Worm (Caenorhabditis elegans) whole organism, L1 larva: ENCODE measurements around the gene B0563.9.

ENCODE experiments used
- C04F5.9 ChIP-seq: sonication (generic microtip); optimal IDR thresholded peaks from 2 replicates; lab custom pipeline; 2016; ENCODE audit warnings: missing genetic modification characterization, missing compliant biosample characterization
- C16A3.4 ChIP-seq: fragments of 150-350 bp; optimal IDR thresholded peaks from 2 replicates; lab custom pipeline; 2014; ENCODE audit warnings: missing biosample characterization, missing genetic modification characterization
- F16B12.6 ChIP-seq: fragments of 150-350 bp; optimal IDR thresholded peaks from 2 replicates; lab custom pipeline; 2014; ENCODE audit warnings: missing biosample characterization, missing genetic modification characterization
- Y116A8C.19 ChIP-seq: sonication (generic microtip); optimal IDR thresholded peaks from 2 replicates; lab custom pipeline; 2016; ENCODE audit warnings: missing compliant biosample characterization, missing genetic modification characterization, borderline replicate concordance
- alr-1 ChIP-seq: fragments of 200-800 bp; sonication (Bioruptor generic); optimal IDR thresholded peaks from 2 replicates; lab custom pipeline; 2018; ENCODE audit warnings: borderline replicate concordance, mild to moderate bottlenecking, missing genetic modification characterization, missing compliant biosample characterization
- aly-2 ChIP-seq: fragments of 150-350 bp; optimal IDR thresholded peaks from 2 replicates; lab custom pipeline; 2014; ENCODE audit warnings: missing biosample characterization, missing genetic modification characterization
- ama-1 ChIP-seq: fragments of 150-350 bp; optimal IDR thresholded peaks from 2 replicates; lab custom pipeline; 2014
- blmp-1 ChIP-seq: fragments of 150-350 bp; optimal IDR thresholded peaks from 2 replicates; lab custom pipeline; 2014; ENCODE audit warnings: missing biosample characterization, missing genetic modification characterization
- ceh-63 ChIP-seq: fragments of 200-800 bp; sonication (Bioruptor generic); optimal IDR thresholded peaks from 2 replicates; lab custom pipeline; 2018; ENCODE audit warnings: mild to moderate bottlenecking, missing genetic modification characterization, missing compliant biosample characterization
- ceh-8 ChIP-seq: fragments of 200-800 bp; sonication (Bioruptor generic); optimal IDR thresholded peaks from 2 replicates; lab custom pipeline; 2018; ENCODE audit warnings: mild to moderate bottlenecking, missing genetic modification characterization, moderate library complexity, missing compliant biosample characterization
- ceh-82 ChIP-seq, 3 experiments: fragments of 150-350 bp in 1 of 3; sonication (generic microtip) in 2 of 3; optimal IDR thresholded peaks; 2 replicates each; lab custom pipeline; 2014 to 2017; ENCODE audit warnings: missing biosample characterization in 3 of 3, missing genetic modification characterization in 3 of 3
- ceh-90 ChIP-seq: sonication (generic microtip); optimal IDR thresholded peaks from 2 replicates; lab custom pipeline; 2016; ENCODE audit warnings: missing genetic modification characterization, missing compliant biosample characterization
- dpl-1 ChIP-seq, 3 experiments: fragments of 150-350 bp in 2 of 3; sonication (generic microtip) in 1 of 3; optimal IDR thresholded peaks; 2 replicates each; lab custom pipeline; 2014 to 2017; ENCODE audit warnings: missing biosample characterization in 3 of 3, missing genetic modification characterization in 3 of 3, missing genetic modification reagents in 3 of 3
- dsc-1 ChIP-seq: sonication (generic microtip); optimal IDR thresholded peaks from 2 replicates; lab custom pipeline; 2016; ENCODE audit warnings: mild to moderate bottlenecking, missing genetic modification characterization, missing compliant biosample characterization
- efl-3 ChIP-seq: fragments of 200-800 bp; sonication (Bioruptor generic); optimal IDR thresholded peaks from 2 replicates; lab custom pipeline; 2018; ENCODE audit warnings: mild to moderate bottlenecking, missing genetic modification characterization, missing compliant biosample characterization
- egl-27 ChIP-seq, 2 experiments: fragments of 150-350 bp in 1 of 2; sonication (generic microtip); optimal IDR thresholded peaks; 3 replicates each; lab custom pipeline; 2017 to 2018; ENCODE audit warnings: missing biosample characterization in 2 of 2, missing genetic modification characterization in 2 of 2, missing genetic modification reagents in 2 of 2
- elt-2 ChIP-seq: sonication (generic microtip); optimal IDR thresholded peaks from 2 replicates; lab custom pipeline; 2016; ENCODE audit warnings: missing genetic modification characterization, mild to moderate bottlenecking, inconsistent platforms, missing compliant biosample characterization, missing genetic modification reagents
- ets-5 ChIP-seq: fragments of 200-800 bp; sonication (Bioruptor generic); IDR thresholded peaks from 2 replicates; pipeline ENCODE4 v1.3.6; 2022; ENCODE audit warnings: missing genetic modification characterization, missing compliant biosample characterization
- fkh-10 ChIP-seq: sonication (generic microtip); optimal IDR thresholded peaks from 2 replicates; lab custom pipeline; 2017; ENCODE audit warnings: missing biosample characterization, missing genetic modification reagents, missing genetic modification characterization
- fkh-8 ChIP-seq: sonication (generic microtip); optimal IDR thresholded peaks from 2 replicates; lab custom pipeline; 2016; ENCODE audit warnings: mild to moderate bottlenecking, missing genetic modification characterization, missing compliant biosample characterization
- hlh-17 ChIP-seq: fragments of 200-800 bp; sonication (Bioruptor generic); optimal IDR thresholded peaks from 2 replicates; lab custom pipeline; 2018; ENCODE audit warnings: missing genetic modification characterization, mild to moderate bottlenecking, missing compliant biosample characterization, moderate library complexity, borderline replicate concordance
- hlh-4 ChIP-seq: sonication (generic microtip); optimal IDR thresholded peaks from 2 replicates; lab custom pipeline; 2016; ENCODE audit warnings: mild to moderate bottlenecking, missing genetic modification characterization, missing compliant biosample characterization
- hpl-2 ChIP-seq: fragments of 150-350 bp; optimal IDR thresholded peaks from 2 replicates; lab custom pipeline; 2014; ENCODE audit warnings: missing biosample characterization, missing genetic modification reagents, missing genetic modification characterization
- isw-1 ChIP-seq: fragments of 200-800 bp; sonication (Bioruptor generic); IDR thresholded peaks from 2 replicates; pipeline ENCODE4 v1.3.6; 2022; ENCODE audit warnings: missing genetic modification characterization, missing compliant biosample characterization
- jun-1 ChIP-seq: fragments of 150-350 bp; optimal IDR thresholded peaks from 2 replicates; lab custom pipeline; 2014; ENCODE audit warnings: missing biosample characterization, missing genetic modification reagents, missing genetic modification characterization
- lin-14 ChIP-seq: fragments of 200-800 bp; sonication (Bioruptor generic); optimal IDR thresholded peaks from 2 replicates; lab custom pipeline; 2018; ENCODE audit warnings: mild to moderate bottlenecking, missing genetic modification characterization, moderate library complexity, missing compliant biosample characterization
- lin-15B ChIP-seq: fragments of 150-350 bp; sonication (generic microtip); optimal IDR thresholded peaks from 3 replicates; lab custom pipeline; 2014; ENCODE audit warnings: missing biosample characterization, missing genetic modification characterization
- lin-35 ChIP-seq, 2 experiments: fragments of 150-350 bp; optimal IDR thresholded peaks; 2 replicates each; lab custom pipeline; 2014; ENCODE audit warnings: missing biosample characterization in 2 of 2, missing genetic modification characterization in 2 of 2, missing genetic modification reagents in 2 of 2
- lin-39 ChIP-seq: fragments of 150-350 bp; optimal IDR thresholded peaks from 2 replicates; lab custom pipeline; 2014; ENCODE audit warnings: missing biosample characterization, missing genetic modification reagents, missing genetic modification characterization
- lsy-2 ChIP-seq, 2 experiments: fragments of 150-350 bp; optimal IDR thresholded peaks; 2 replicates each; lab custom pipeline; 2014; ENCODE audit warnings: missing biosample characterization in 2 of 2, missing genetic modification characterization in 2 of 2
- mab-9 ChIP-seq: fragments of 200-800 bp; sonication (Bioruptor generic); IDR thresholded peaks from 2 replicates; pipeline ENCODE4 v1.3.6; 2022; ENCODE audit warnings: missing genetic modification reagents, missing genetic modification characterization, missing compliant biosample characterization
- nhr-11 ChIP-seq: fragments of 150-350 bp; optimal IDR thresholded peaks from 2 replicates; lab custom pipeline; 2014; ENCODE audit warnings: missing biosample characterization, missing genetic modification characterization
- nhr-12 ChIP-seq: sonication (generic microtip); optimal IDR thresholded peaks from 2 replicates; lab custom pipeline; 2017; ENCODE audit warnings: missing biosample characterization, missing genetic modification characterization
- nhr-19 ChIP-seq: fragments of 200-800 bp; sonication (Bioruptor generic); conservative IDR thresholded peaks from 2 replicates; pipeline ENCODE4 v1.3.6; 2022; ENCODE audit warnings: missing genetic modification characterization, missing compliant biosample characterization
- nhr-20 ChIP-seq: sonication (generic microtip); optimal IDR thresholded peaks from 2 replicates; lab custom pipeline; 2016; ENCODE audit warnings: mild to moderate bottlenecking, missing genetic modification characterization, missing compliant biosample characterization
- nhr-237 ChIP-seq: fragments of 150-350 bp; optimal IDR thresholded peaks from 2 replicates; lab custom pipeline; 2014; ENCODE audit warnings: missing biosample characterization, missing genetic modification characterization
- nhr-71 ChIP-seq: sonication (generic microtip); optimal IDR thresholded peaks from 2 replicates; lab custom pipeline; 2016; ENCODE audit warnings: mild to moderate bottlenecking, missing genetic modification characterization, moderate library complexity, missing compliant biosample characterization
- pag-3 ChIP-seq: sonication (generic microtip); optimal IDR thresholded peaks from 2 replicates; lab custom pipeline; 2017; ENCODE audit warnings: missing genetic modification characterization, mild to moderate bottlenecking, missing compliant biosample characterization, antibody characterized with exemption, borderline replicate concordance; ENCODE audit not compliant: insufficient read depth
- pax-3 ChIP-seq: fragments of 200-800 bp; sonication (Bioruptor generic); optimal IDR thresholded peaks from 2 replicates; lab custom pipeline; 2018; ENCODE audit warnings: mild to moderate bottlenecking, missing genetic modification characterization, moderate library complexity, missing compliant biosample characterization
- pqm-1 ChIP-seq: sonication (generic microtip); optimal IDR thresholded peaks from 3 replicates; lab custom pipeline; 2017; ENCODE audit warnings: missing biosample characterization, missing genetic modification characterization
- snpc-4 ChIP-seq: fragments of 150-350 bp; optimal IDR thresholded peaks from 2 replicates; lab custom pipeline; 2014; ENCODE audit warnings: missing biosample characterization, missing genetic modification characterization
- snu-23 ChIP-seq: sonication (generic microtip); optimal IDR thresholded peaks from 2 replicates; lab custom pipeline; 2016; ENCODE audit warnings: missing genetic modification characterization, missing compliant biosample characterization
- sox-4 ChIP-seq: sonication (generic microtip); optimal IDR thresholded peaks from 2 replicates; lab custom pipeline; 2016; ENCODE audit warnings: missing genetic modification characterization, missing compliant biosample characterization
- tbx-2 ChIP-seq: sonication (generic microtip); optimal IDR thresholded peaks from 2 replicates; lab custom pipeline; 2016; ENCODE audit warnings: missing genetic modification characterization, missing compliant biosample characterization
- tlp-1 ChIP-seq: fragments of 150-350 bp; optimal IDR thresholded peaks from 2 replicates; lab custom pipeline; 2014; ENCODE audit warnings: missing biosample characterization, missing genetic modification characterization
- unc-130 ChIP-seq: fragments of 150-350 bp; optimal IDR thresholded peaks from 2 replicates; lab custom pipeline; 2017; ENCODE audit warnings: missing biosample characterization, missing genetic modification characterization, inconsistent platforms
- unc-30 ChIP-seq: sonication (generic microtip); optimal IDR thresholded peaks from 2 replicates; lab custom pipeline; 2017; ENCODE audit warnings: missing biosample characterization, missing genetic modification characterization
- unc-62 ChIP-seq: fragments of 150-350 bp; optimal IDR thresholded peaks from 2 replicates; lab custom pipeline; 2014; ENCODE audit warnings: missing biosample characterization, missing genetic modification reagents, missing genetic modification characterization
- unc-86 ChIP-seq: sonication (generic microtip); optimal IDR thresholded peaks from 2 replicates; lab custom pipeline; 2016; ENCODE audit warnings: missing genetic modification characterization, missing compliant biosample characterization
- unc-98 ChIP-seq: fragments of 200-800 bp; sonication (Bioruptor generic); IDR thresholded peaks from 2 replicates; pipeline ENCODE4 v1.3.6; 2022; ENCODE audit warnings: missing genetic modification characterization, missing compliant biosample characterization
- vab-15 ChIP-seq: sonication (generic microtip); optimal IDR thresholded peaks from 2 replicates; lab custom pipeline; 2017; ENCODE audit warnings: missing genotype, mild to moderate bottlenecking, missing genetic modification characterization, missing compliant biosample characterization
- xbp-1 ChIP-seq: sonication (generic microtip); optimal IDR thresholded peaks from 2 replicates; lab custom pipeline; 2016; ENCODE audit warnings: missing genetic modification characterization, missing compliant biosample characterization
- ztf-11 ChIP-seq, 2 experiments: sonication (generic microtip); optimal IDR thresholded peaks; 2 replicates each; lab custom pipeline; 2016 to 2017; ENCODE audit warnings: missing genetic modification characterization in 2 of 2, missing biosample characterization in 1 of 2, missing compliant biosample characterization in 1 of 2

B0563.9 gene

DNA sequence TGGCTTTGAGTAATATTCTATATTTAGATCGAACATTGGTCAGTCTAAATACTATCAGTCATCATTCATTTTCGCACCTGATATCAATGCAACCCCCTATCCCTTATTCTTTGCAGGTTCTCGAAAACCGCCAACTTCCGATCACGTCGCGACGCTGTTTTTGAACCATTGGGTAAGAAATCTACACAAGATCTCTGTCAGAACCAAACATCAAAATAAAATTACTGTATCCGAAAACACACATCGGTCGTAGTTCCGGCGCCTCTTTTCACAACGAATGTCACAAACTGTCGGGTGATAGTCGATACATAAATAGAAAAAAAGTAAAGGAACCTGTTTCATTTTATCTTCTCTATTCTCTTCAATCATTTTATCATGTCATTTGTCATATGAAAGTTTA, 21.4 kb upstream of the B0563.9 start (continued):
- no peak for TF ChIP-seq ceh-90 (tag; lab: Kevin White, UChicago)
- TF ChIP-seq fkh-8 (tag; lab: Kevin White, UChicago): no peak
- TF ChIP-seq vab-15 (tag; lab: Kevin White, UChicago): no peak
- TF ChIP-seq lin-14 (GFP tag; lab: Kevin White, UChicago): peak; percentile 74
- TF ChIP-seq ets-5 (GFP tag; lab: Robert Waterston, UW): no peak
- TF ChIP-seq snu-23 (GFP tag; lab: Kevin White, UChicago): peak; percentile 55
- TF ChIP-seq lin-39 (tag; lab: Kevin White, UChicago): no peak
- no peak for TF ChIP-seq egl-27 (tag; optimal IDR thresholded peaks at IDR 0.05; lab: Kevin White, UChicago)
- TF ChIP-seq tlp-1 (tag; lab: Kevin White, UChicago): no peak
- TF ChIP-seq ceh-82 (tag; optimal IDR thresholded peaks at IDR 0.05; lab: Kevin White, UChicago): no peak
- TF ChIP-seq nhr-12 (tag; lab: Kevin White, UChicago): no peak
- no peak for TF ChIP-seq isw-1 (GFP tag; lab: Robert Waterston, UW)
- TF ChIP-seq nhr-19: peak; percentile 45
- no peak for TF ChIP-seq nhr-237 (tag; lab: Kevin White, UChicago)
- TF ChIP-seq unc-98: no peak
- no peak for TF ChIP-seq fkh-10
- no peak for TF ChIP-seq hlh-4 (tag; lab: Kevin White, UChicago)
- peak; percentile 73 for TF ChIP-seq nhr-71 (tag; lab: Kevin White, UChicago)
- TF ChIP-seq snpc-4 (tag; lab: Kevin White, UChicago): no peak
- no peak for TF ChIP-seq alr-1
- TF ChIP-seq C04F5.9 (tag; lab: Kevin White, UChicago): no peak
- TF ChIP-seq ceh-8: no peak
- peak in 1 of 2 experiments; percentile 65 for TF ChIP-seq lin-35 (GFP tag; optimal IDR thresholded peaks at IDR 0.05; lab: Kevin White, UChicago)
- TF ChIP-seq aly-2 (tag; lab: Kevin White, UChicago): no peak
- no peak for TF ChIP-seq F16B12.6 (tag; lab: Kevin White, UChicago)
- no peak for TF ChIP-seq sox-4 (tag; lab: Kevin White, UChicago)
- no peak for TF ChIP-seq dsc-1 (tag; lab: Kevin White, UChicago)
- TF ChIP-seq pax-3 (tag; lab: Kevin White, UChicago): no peak
- no peak for TF ChIP-seq nhr-11 (tag; lab: Kevin White, UChicago)
- no peak for TF ChIP-seq unc-30
- peak; percentile 89 for TF ChIP-seq tbx-2
- TF ChIP-seq efl-3 (GFP tag; lab: Kevin White, UChicago): no peak
- TF ChIP-seq lsy-2 (tag; optimal IDR thresholded peaks at IDR 0.05; lab: Kevin White, UChicago): peak in 1 of 2 experiments; percentile 76
- no peak for TF ChIP-seq xbp-1 (tag; lab: Kevin White, UChicago)
- TF ChIP-seq unc-130 (tag; lab: Kevin White, UChicago): peak; percentile 69
- no peak for TF ChIP-seq lin-15B (tag; lab: Kevin White, UChicago)
- TF ChIP-seq jun-1: no peak
- TF ChIP-seq unc-86 (tag; lab: Kevin White, UChicago): no peak
- TF ChIP-seq Y116A8C.19 (tag; lab: Kevin White, UChicago): no peak
- no peak for TF ChIP-seq hpl-2 (GFP tag; lab: Kevin White, UChicago)
- TF ChIP-seq pag-3: no peak
- TF ChIP-seq elt-2: no peak
- no peak for TF ChIP-seq ceh-63 (GFP tag; lab: Kevin White, UChicago)
- TF ChIP-seq pqm-1 (tag; lab: Kevin White, UChicago): no peak
- TF ChIP-seq ama-1 (lab: Kevin White, UChicago): no peak
- no peak for TF ChIP-seq mab-9 (GFP tag; lab: Robert Waterston, UW)
- TF ChIP-seq hlh-17 (GFP tag; lab: Kevin White, UChicago): no peak
- no peak for TF ChIP-seq dpl-1 (GFP tag; optimal IDR thresholded peaks at IDR 0.05; lab: Kevin White, UChicago)
- no peak for TF ChIP-seq unc-62 (GFP tag; lab: Kevin White, UChicago)
- peak; percentile 80 for TF ChIP-seq blmp-1 (tag; lab: Kevin White, UChicago)
- TF ChIP-seq C16A3.4: peak; percentile 6
- no peak for TF ChIP-seq ztf-11 (tag; optimal IDR thresholded peaks at IDR 0.05; lab: Kevin White, UChicago)
- TF ChIP-seq nhr-20 (tag; lab: Kevin White, UChicago): peak; percentile 77
